Fruit fly (Drosophila melanogaster): ENCODE measurements around the gene D1.

Gene D1

dm6 chr3R:9239941-9240400 is 483 bp downstream of the D1 start (continued):
- TF ChIP-seq svp (GFP tag): no peak
- TF ChIP-seq Sox102F (GFP tag; optimal IDR thresholded peaks at IDR 0.05): no peak
- TF ChIP-seq dac (GFP tag; optimal IDR thresholded peaks at IDR 0.05): no peak
- TF ChIP-seq Eip93F (GFP tag; optimal IDR thresholded peaks at IDR 0.05): no peak
- TF ChIP-seq OdsH (GFP tag; optimal IDR thresholded peaks at IDR 0.05): no peak
- no peak for TF ChIP-seq CG7368 (GFP tag; optimal IDR thresholded peaks at IDR 0.05)
- TF ChIP-seq CG11762 (GFP tag; optimal IDR thresholded peaks at IDR 0.05; ENCODE audit: insufficient read depth): no peak
- TF ChIP-seq CG8632 (GFP tag; optimal IDR thresholded peaks at IDR 0.05): no peak
- no peak for TF ChIP-seq Gug (GFP tag; IDR thresholded peaks at IDR 0.05)
- TF ChIP-seq fd85E (GFP tag; optimal IDR thresholded peaks at IDR 0.05): no peak
- peak; percentile 34 for TF ChIP-seq Sox14 (GFP tag; optimal IDR thresholded peaks at IDR 0.05)
- TF ChIP-seq CG3032 (tag; optimal IDR thresholded peaks at IDR 0.05): peak; percentile 17
- TF ChIP-seq fd59A (GFP tag; optimal IDR thresholded peaks at IDR 0.05): no peak
- no peak for TF ChIP-seq acj6 (GFP tag; optimal IDR thresholded peaks at IDR 0.05)

DNA sequence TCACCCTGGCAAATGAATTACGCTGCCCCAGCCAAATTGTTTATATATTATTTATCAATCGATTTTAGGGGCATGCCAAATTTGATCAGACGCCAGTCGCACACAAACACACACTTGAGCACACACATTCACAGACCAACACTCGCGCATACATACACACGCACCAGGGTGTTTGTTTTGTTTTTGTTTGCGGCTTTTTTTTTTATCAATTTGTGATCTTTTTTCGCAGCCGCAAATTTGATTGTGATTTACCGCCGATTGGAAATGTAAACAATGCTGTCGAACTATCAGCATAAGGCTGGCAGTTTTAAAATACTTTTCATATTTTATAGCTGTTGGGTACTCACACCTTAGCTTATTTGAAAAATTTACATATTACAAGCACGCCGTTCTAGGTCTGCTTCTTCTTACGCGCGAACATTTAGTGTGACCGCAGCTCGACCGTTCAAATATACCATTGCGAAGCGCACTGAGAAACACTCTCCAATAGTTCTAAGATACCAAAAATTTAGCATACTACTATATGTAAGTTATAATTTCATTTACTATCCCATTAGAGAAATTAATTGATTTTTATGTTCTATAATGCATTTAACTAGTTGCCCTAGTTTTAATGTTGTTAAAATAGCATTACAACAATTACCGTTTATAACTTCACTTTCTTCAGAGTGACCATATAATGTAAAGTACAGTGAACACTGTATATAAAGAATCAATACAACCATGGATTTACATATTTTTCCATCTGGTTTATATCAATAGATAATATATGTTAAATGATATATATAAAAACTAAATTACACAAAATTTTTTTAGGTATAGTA is 3.0 kb downstream of the D1 start, which contains the start of gene pum:
Gene pum, minus strand, starts transcription at position 415 of the 824 bp plus-strand sequence.
- no peak for TF ChIP-seq Eip75B (GFP tag; optimal IDR thresholded peaks at IDR 0.05)
- TF ChIP-seq Met (GFP tag; optimal IDR thresholded peaks at IDR 0.05): no peak
- TF ChIP-seq CG11762 (GFP tag; optimal IDR thresholded peaks at IDR 0.05; ENCODE audit: insufficient read depth): no peak
- no peak for TF ChIP-seq dac (GFP tag; optimal IDR thresholded peaks at IDR 0.05)
- TF ChIP-seq CG15336 (GFP tag; IDR thresholded peaks at IDR 0.05): peak; percentile 45; the same call in 1 of the 2 replicates
- peak; percentile 14 for TF ChIP-seq net (GFP tag; optimal IDR thresholded peaks at IDR 0.05)
- peak; percentile 32 for TF ChIP-seq svp (GFP tag)
- peak; percentile 26 for TF ChIP-seq vri (GFP tag; optimal IDR thresholded peaks at IDR 0.05)
- TF ChIP-seq CG32006 (GFP tag; optimal IDR thresholded peaks at IDR 0.05): peak; percentile 25
- no peak for TF ChIP-seq CG8319 (GFP tag; optimal IDR thresholded peaks at IDR 0.05)
- no peak for TF ChIP-seq achi (GFP tag; optimal IDR thresholded peaks at IDR 0.05)
- TF ChIP-seq Eip93F (GFP tag; optimal IDR thresholded peaks at IDR 0.05): no peak
- TF ChIP-seq Smox (GFP tag; optimal IDR thresholded peaks at IDR 0.05): peak; percentile 11
- TF ChIP-seq eg (GFP tag; IDR thresholded peaks at IDR 0.05): peak; percentile 58
- peak; percentile 72 for TF ChIP-seq fkh (GFP tag; optimal IDR thresholded peaks at IDR 0.05)
- TF ChIP-seq fd59A (GFP tag; optimal IDR thresholded peaks at IDR 0.05): no peak
- no peak for TF ChIP-seq CG4318 (GFP tag; optimal IDR thresholded peaks at IDR 0.05)
- TF ChIP-seq CG6163 (GFP tag; IDR thresholded peaks at IDR 0.05): peak; percentile 18; the same call in 2 of the 3 replicates
- no peak for TF ChIP-seq fd85E (GFP tag; optimal IDR thresholded peaks at IDR 0.05)
- TF ChIP-seq esn (GFP tag; optimal IDR thresholded peaks at IDR 0.05): no peak
- no peak for TF ChIP-seq CG6792 (GFP tag; optimal IDR thresholded peaks at IDR 0.05)
- peak; percentile 47 for TF ChIP-seq CG3032 (tag; optimal IDR thresholded peaks at IDR 0.05)
- TF ChIP-seq ss (GFP tag; optimal IDR thresholded peaks at IDR 0.05): peak; percentile 77 to 78
- TF ChIP-seq CG6854 (GFP tag; optimal IDR thresholded peaks at IDR 0.05): peak; percentile 28
- no peak for TF ChIP-seq CG34406 (GFP tag; optimal IDR thresholded peaks at IDR 0.05)
- TF ChIP-seq CG1621 (tag; optimal IDR thresholded peaks at IDR 0.05): peak; percentile 23
- TF ChIP-seq dsx (GFP tag; optimal IDR thresholded peaks at IDR 0.05; ENCODE audit: poor library complexity, severe bottlenecking): peak; percentile 10
- no peak for TF ChIP-seq lz (GFP tag; optimal IDR thresholded peaks at IDR 0.05)
- TF ChIP-seq Sox15 (GFP tag; optimal IDR thresholded peaks at IDR 0.05): no peak
- TF ChIP-seq salr (GFP tag; optimal IDR thresholded peaks at IDR 0.05): peak in 1 of 2 experiments; percentile 10
- TF ChIP-seq cyc (GFP tag; optimal IDR thresholded peaks at IDR 0.05): peak; percentile 22
- peak; percentile 5 for TF ChIP-seq Sox102F (GFP tag; optimal IDR thresholded peaks at IDR 0.05)
- no peak for TF ChIP-seq acj6 (GFP tag; optimal IDR thresholded peaks at IDR 0.05)
- no peak for TF ChIP-seq Hr39 (GFP tag; optimal IDR thresholded peaks at IDR 0.05)
- TF ChIP-seq OdsH (GFP tag; optimal IDR thresholded peaks at IDR 0.05): peak; percentile 14
- no peak for TF ChIP-seq Hr38 (GFP tag; optimal IDR thresholded peaks at IDR 0.05)
- peak; percentile 72 for TF ChIP-seq CG16779 (tag; optimal IDR thresholded peaks at IDR 0.05)
- TF ChIP-seq CG9139 (GFP tag; optimal IDR thresholded peaks at IDR 0.05): peak; percentile 45
- no peak for TF ChIP-seq Gug (GFP tag; IDR thresholded peaks at IDR 0.05)
- TF ChIP-seq Ets96B (tag; optimal IDR thresholded peaks at IDR 0.05): peak; percentile 25
- TF ChIP-seq CG8119 (GFP tag; IDR thresholded peaks at IDR 0.05): peak; percentile 70
- TF ChIP-seq spab (GFP tag; optimal IDR thresholded peaks at IDR 0.05): no peak
- no peak for TF ChIP-seq Lpt (GFP tag; optimal IDR thresholded peaks at IDR 0.05)
